Fruit fly (Drosophila melanogaster) whole organism: ENCODE measurements around the gene CG34434.

ENCODE experiments used
- Dll ChIP-seq: fragments of >200 bp; optimal IDR thresholded peaks from 2 replicates; lab custom pipeline; 2017
- EcR ChIP-seq, 2 experiments: fragments of >200 bp; optimal IDR thresholded peaks; 2 replicates each; lab custom pipeline; 2017; ENCODE audit warnings: missing biosample characterization in 2 of 2, missing genetic modification characterization in 2 of 2, missing genetic modification reagents in 2 of 2
- pan ChIP-seq: fragments of >200 bp; optimal IDR thresholded peaks from 2 replicates; lab custom pipeline; 2017
- psq ChIP-seq: fragments of >200 bp; optimal IDR thresholded peaks from 2 replicates; lab custom pipeline; 2017

- TF ChIP-seq psq (lab: Kevin White, UChicago) (no peak), Dll (lab: Kevin White, UChicago) (no peak), pan (lab: Kevin White, UChicago) (no peak), EcR (GFP tag; optimal IDR thresholded peaks at IDR 0.05; lab: Kevin White, UChicago) (no peak)
These were observed 3.2 kb downstream of the CG34434 start for dm6 chrX:5612977-5613376.
